Worm (Caenorhabditis elegans): ENCODE data around the gene eef-1B.2.
"Not testable (repeated sequence)": the region's sequence is repeated elsewhere in the genome, so short reads cannot be mapped to it uniquely, and the experiment has no call there.

Gene eef-1B.2

DNA sequence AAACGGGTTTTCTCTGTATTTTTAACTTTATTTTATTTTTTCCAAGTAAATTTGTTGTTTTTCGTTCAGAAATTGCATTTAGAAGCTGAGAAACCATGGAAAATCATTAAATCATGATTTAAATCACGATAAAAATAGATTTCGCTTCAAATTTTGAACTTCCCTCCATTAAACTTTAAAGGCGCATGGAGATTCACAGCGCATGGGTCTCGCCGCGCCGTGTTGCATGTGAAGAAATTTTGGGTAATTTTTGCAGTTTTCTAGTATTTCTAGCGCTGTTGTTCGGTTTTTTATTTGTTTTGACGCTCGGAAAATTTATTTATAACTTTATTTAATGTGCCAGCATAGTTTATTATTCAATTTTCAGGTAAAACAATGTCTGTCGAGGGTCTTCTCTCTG, at the start of gene eef-1B.2:
eef-1B.2 (plus strand) TSS at position 358 of the 400 bp plus-strand sequence.
- TF ChIP-seq unc-55 (GFP tag; optimal IDR thresholded peaks at IDR 0.05): peak; percentile 79
- TF ChIP-seq gmeb-1 (tag; optimal IDR thresholded peaks at IDR 0.05): peak; percentile 91
- no peak for TF ChIP-seq peb-1 (tag; optimal IDR thresholded peaks at IDR 0.05)
- peak; percentile 10 for TF ChIP-seq mab-5 (tag; optimal IDR thresholded peaks at IDR 0.05)
- TF ChIP-seq nhr-25 (tag; optimal IDR thresholded peaks at IDR 0.05): peak; percentile 53
- TF ChIP-seq unc-62 (GFP tag; optimal IDR thresholded peaks at IDR 0.05): no peak
- peak; percentile 42 to 79 for TF ChIP-seq lsy-2 (tag; optimal IDR thresholded peaks at IDR 0.05)
- TF ChIP-seq snpc-4 (tag; optimal IDR thresholded peaks at IDR 0.05): peak; percentile 6
- peak; percentile 59 for TF ChIP-seq crh-2 (tag; optimal IDR thresholded peaks at IDR 0.05)
- TF ChIP-seq lin-11 (tag; optimal IDR thresholded peaks at IDR 0.05): peak; percentile 35
- peak; percentile 77 for TF ChIP-seq C34F6.9 (tag; optimal IDR thresholded peaks at IDR 0.05)
- no peak for TF ChIP-seq ztf-4 (tag; optimal IDR thresholded peaks at IDR 0.05)
- peak; percentile 62 for TF ChIP-seq lin-13 (GFP tag; optimal IDR thresholded peaks at IDR 0.05)
- TF ChIP-seq nhr-21 (tag; optimal IDR thresholded peaks at IDR 0.05): peak; percentile 8
- peak; percentile 89 for TF ChIP-seq nhr-129 (tag; optimal IDR thresholded peaks at IDR 0.05)
- peak; percentile 15 for TF ChIP-seq fos-1 (tag; optimal IDR thresholded peaks at IDR 0.05)
- TF ChIP-seq F13H6.1 (tag; optimal IDR thresholded peaks at IDR 0.05): peak; percentile 21
- no peak for TF ChIP-seq lin-39 (tag; optimal IDR thresholded peaks at IDR 0.05)
- peak; percentile 38 for TF ChIP-seq sem-4 (tag; optimal IDR thresholded peaks at IDR 0.05)
- peak; percentile 56 for TF ChIP-seq sma-3 (GFP tag; optimal IDR thresholded peaks at IDR 0.05)
- TF ChIP-seq egl-27 (tag; optimal IDR thresholded peaks at IDR 0.05): no peak
- TF ChIP-seq ztf-1 (GFP tag; conservative IDR thresholded peaks at IDR 0.05): no peak
- TF ChIP-seq unc-39 (tag; optimal IDR thresholded peaks at IDR 0.05): no peak

DNA sequence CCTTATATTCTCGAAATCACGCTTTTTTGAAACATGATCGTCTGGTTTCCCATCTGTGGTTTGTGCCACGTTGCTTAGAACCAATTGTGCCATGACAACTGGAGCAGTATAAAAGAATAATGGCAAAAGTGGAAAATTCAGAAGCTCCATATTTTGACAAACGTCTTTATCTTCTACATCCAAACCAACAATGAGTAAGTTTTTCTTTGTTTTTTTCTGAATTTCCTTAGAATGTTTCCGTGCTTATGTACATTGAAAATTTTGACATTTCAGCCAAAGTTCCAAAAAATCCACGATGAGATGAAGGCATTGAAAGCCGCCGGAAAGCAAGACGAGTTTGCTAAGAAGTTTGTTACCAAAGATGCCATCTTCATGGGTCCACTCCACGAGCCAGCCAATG, 30.6 kb upstream of the eef-1B.2 start, which contains the start of gene Y41E3.6:
Y41E3.6 (plus strand) TSS at position 301 of the 400 bp plus-strand sequence.
- TF ChIP-seq nhr-12 (tag; optimal IDR thresholded peaks at IDR 0.05); egl-27 (tag; optimal IDR thresholded peaks at IDR 0.05); lin-13 (GFP tag; optimal IDR thresholded peaks at IDR 0.05): not testable (repeated sequence)

DNA sequence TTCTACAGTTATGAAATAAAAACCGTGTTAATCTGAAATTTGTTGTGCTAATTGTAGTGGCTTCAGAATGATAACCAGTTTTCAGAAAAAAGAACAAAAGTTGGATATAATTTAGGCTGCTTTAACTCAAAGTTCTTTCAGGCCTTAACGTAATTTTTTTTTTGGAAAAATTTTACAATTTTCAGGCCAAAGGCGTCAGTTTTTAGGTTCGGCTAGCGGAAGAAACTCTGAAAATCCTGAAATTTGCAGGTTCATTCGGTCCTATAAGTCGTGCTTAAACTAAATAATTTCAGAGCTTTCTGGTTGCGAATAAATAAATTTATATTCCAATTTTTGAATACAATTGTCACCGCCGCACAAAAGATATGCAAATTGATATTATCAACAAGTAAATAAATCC, 28.9 kb upstream of the eef-1B.2 start:
- no peak for TF ChIP-seq unc-39 (tag; optimal IDR thresholded peaks at IDR 0.05)

DNA sequence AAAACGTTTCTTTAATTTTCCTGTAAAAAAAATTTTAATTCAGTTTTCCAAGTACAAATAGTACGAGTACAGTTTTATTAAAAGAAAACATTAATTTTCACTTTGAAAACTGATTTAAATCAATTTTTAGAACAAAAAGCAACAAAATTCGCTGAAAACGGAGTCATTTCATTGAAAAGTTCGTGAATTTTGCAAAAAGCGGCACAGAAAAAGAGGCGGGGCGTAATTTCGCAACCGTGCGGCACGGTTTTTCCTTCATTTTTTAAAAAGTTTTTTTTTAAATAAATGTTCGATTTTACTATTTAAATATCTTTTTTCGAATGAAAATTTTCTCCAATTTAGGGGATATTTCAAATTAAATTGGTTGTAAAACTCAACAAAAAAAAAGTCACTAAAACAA, 26.0 kb upstream of the eef-1B.2 start:
- TF ChIP-seq skn-1 (tag; optimal IDR thresholded peaks at IDR 0.05) (no peak), R02D3.7 (tag; optimal IDR thresholded peaks at IDR 0.05) (no peak)

DNA sequence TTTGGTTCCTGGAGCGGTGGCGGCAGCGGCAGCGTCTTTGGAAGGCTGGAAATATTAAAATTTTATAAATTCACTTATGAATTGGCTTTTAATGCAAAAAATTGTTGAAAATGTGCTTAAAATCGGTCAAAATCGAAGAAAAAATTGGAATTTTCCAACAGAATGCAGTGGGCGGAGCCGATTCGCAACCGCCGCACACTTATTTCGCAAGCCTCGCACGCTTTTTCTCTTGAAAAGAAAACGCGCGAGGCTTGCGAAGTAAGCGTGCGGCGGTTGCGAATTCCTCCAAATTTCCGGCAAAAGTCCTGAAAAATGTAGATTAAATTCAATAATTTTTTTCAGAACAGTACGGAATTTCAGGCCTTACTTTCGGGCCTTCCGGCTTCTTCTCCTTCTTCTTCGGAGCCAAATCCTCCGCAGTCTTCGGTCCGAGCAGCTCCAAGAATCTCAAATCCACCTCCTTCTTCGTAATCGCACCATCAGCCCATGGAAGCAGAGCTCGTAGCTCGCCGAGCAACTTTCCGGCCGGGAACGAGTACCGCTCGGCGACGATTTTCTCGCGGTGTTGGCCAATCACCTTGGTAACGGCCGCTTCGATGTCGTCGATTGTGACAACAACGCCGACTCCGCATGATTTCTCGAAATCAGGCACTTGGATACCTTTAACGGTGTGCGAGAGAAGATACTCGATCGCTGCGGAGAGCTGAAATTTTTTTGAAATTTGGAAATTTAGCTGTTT, 24.8 kb upstream of the eef-1B.2 start:
- no peak for TF ChIP-seq alr-1 (tag; optimal IDR thresholded peaks at IDR 0.05)

DNA sequence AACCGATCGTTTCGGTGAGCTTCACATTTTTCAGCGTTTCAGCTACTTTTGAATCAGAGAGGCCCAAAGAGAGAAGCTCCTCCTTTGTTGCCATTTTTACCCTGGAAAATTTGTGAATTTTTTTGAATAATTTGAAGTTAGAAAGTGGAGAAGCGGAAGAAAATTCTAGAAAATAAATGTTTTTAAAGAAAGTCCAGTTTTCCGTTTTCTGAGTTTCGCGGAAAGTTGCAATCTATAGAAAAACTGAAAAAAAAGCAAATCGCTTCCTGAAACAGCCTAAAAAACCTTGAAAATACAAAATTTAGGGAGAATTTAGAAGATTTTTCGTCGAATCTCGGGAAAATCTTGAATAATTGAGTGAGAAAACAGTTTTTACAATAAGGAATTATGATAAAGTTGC, 24.0 kb upstream of the eef-1B.2 start, which contains the start of gene qars-1:
qars-1 (minus strand) TSS at position 101 of the 400 bp plus-strand sequence.
- no peak for TF ChIP-seq mab-5 (tag; optimal IDR thresholded peaks at IDR 0.05)
- TF ChIP-seq sma-3 (GFP tag; optimal IDR thresholded peaks at IDR 0.05): no peak
- TF ChIP-seq nhr-21 (tag; optimal IDR thresholded peaks at IDR 0.05): no peak

DNA sequence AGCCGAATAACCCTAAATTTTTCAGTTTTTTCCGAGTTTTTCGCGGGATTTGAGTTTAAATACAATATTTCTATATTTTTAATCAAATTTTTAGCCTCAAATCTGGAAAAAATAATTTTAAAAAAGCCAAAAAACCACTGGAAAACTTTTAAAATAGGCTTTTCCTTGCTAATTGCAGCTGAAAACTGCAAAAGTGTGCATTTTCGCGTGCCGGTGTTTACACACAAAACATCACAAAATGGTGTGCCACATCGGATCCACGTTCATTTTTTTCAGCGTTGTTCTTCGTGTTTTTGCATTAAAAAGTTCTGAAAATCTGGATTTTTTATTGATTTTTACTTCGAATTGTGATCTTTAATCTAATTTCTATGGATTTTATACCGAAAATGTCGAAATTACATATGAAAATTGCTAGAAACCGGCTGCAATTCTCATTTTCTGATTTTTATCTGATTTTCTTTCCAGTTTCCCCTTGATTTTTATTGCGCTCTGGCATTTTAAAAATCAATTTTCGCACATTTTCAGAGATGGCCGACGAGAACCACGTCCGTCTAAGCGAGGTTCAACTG, 23.5 kb upstream of the eef-1B.2 start, which contains the start of gene Y41E3.7:
Y41E3.7 (plus strand) TSS at position 519 of the 569 bp plus-strand sequence.
- TF ChIP-seq mdl-1 (tag; optimal IDR thresholded peaks at IDR 0.05) (no peak), lsy-2 (tag; optimal IDR thresholded peaks at IDR 0.05) (peak in 1 of 2 experiments; percentile 34), nhr-129 (tag; optimal IDR thresholded peaks at IDR 0.05) (peak; percentile 54), egl-27 (tag; optimal IDR thresholded peaks at IDR 0.05) (no peak), unc-55 (GFP tag; optimal IDR thresholded peaks at IDR 0.05) (peak; percentile 28), gmeb-1 (tag; optimal IDR thresholded peaks at IDR 0.05) (peak; percentile 14), crh-2 (tag; optimal IDR thresholded peaks at IDR 0.05) (no peak)
